Worm (Caenorhabditis elegans): ENCODE data around the gene nhr-107.
A peak's percentile ranks its signal among the peaks of the same experiment; 100 is the strongest.

nhr-107 gene

DNA sequence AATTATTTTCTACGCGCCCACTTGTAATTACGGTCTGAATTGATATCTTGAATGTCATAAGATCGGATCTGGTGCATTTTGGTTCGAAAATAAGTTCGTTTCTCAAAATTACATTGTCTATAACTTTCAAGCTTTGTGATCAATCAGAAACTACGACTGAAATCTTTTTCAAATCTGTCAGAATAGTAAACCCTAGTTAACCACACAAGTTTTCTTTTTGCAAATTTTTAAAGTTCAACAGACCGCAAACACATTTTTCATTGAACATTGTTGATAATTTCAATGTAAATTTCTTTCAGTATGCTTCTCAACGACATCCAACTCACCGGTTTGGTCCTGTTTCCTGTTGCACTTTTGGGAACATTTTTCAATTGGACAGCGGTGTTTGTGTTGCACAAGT, 25.3 kb downstream of the nhr-107 start, which contains the start of gene srx-59 (continued):
- TF ChIP-seq cebp-2 (GFP tag; IDR thresholded peaks at IDR 0.05) = no peak
- TF ChIP-seq akir-1 (GFP tag; optimal IDR thresholded peaks at IDR 0.05) = no peak

DNA sequence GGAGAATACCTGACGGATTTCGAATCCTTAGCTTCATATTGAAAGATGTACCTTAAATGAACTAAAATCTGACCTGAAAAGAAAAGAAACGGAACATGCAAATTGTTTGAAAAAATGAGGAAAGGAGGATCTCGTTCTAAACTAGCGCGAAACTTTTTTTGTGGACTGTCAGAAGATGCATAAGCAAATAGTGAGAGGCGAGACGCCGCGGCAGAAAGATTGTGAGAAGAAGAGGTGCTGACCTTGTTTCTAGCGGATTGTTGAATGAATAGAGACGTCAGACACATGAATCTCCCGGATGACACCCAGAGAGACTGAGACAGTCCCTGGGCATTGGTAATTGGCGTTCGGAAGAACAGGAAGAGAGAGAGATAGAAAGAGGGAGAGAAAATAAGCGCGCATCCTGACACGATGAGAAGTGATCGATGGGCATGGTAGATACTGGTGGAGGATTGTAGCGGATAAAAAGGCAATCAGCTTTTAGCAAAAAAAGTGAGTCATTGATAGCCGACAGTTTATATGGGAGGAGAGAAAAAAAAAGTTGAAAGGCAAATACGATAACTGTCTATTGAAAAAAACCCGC, 26.9 kb downstream of the nhr-107 start, which contains the start of gene ptr-15:
ptr-15 (minus strand) TSS at position 51 of the 583 bp plus-strand sequence.
- TF ChIP-seq F10E7.11 (tag; optimal IDR thresholded peaks at IDR 0.05) (no peak), ceh-58 (GFP tag; IDR thresholded peaks at IDR 0.05) (0 out of 2 replicates have a peak, but pooled peaks have one; percentile 12), snpc-1.1 (tag; optimal IDR thresholded peaks at IDR 0.05; ENCODE audit: insufficient read depth) (no peak), let-607 (tag; optimal IDR thresholded peaks at IDR 0.05) (no peak)

DNA sequence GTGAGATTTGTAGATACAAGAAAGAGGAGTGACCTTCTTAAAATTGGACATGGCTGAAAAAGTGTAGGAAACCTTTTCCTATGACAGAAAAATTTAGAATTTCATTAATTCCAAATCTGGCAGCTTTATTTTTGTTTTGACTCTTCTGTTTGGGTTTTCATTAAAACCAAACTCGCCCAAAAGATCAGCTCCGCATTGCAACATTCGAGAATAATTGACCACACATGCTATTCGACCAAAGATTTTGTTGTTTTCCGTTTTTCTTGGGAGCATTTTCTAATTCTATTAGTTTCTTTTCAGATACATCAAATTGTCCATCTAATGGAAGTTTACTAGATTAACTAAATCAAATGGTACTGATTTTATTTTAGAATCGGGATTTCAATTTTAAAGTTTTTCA, 40.7 kb downstream of the nhr-107 start, which contains the start of gene mec-1:
mec-1 (plus strand) TSS at position 301 of the 400 bp plus-strand sequence.
- TF ChIP-seq dpl-1 (GFP tag; optimal IDR thresholded peaks at IDR 0.05) (no peak), nhr-120 (GFP tag; IDR thresholded peaks at IDR 0.05) (no peak), F57A8.1 (GFP tag; optimal IDR thresholded peaks at IDR 0.05) (no peak), attf-3 (GFP tag; conservative IDR thresholded peaks at IDR 0.05) (no peak), ztf-25 (GFP tag; IDR thresholded peaks at IDR 0.05) (no peak), rpc-1 (optimal IDR thresholded peaks at IDR 0.05) (no peak), rpc-1 (tag; optimal IDR thresholded peaks at IDR 0.05) (no peak), zim-3 (tag; optimal IDR thresholded peaks at IDR 0.05) (no peak), ceh-79 (tag; optimal IDR thresholded peaks at IDR 0.05) (no peak)

DNA sequence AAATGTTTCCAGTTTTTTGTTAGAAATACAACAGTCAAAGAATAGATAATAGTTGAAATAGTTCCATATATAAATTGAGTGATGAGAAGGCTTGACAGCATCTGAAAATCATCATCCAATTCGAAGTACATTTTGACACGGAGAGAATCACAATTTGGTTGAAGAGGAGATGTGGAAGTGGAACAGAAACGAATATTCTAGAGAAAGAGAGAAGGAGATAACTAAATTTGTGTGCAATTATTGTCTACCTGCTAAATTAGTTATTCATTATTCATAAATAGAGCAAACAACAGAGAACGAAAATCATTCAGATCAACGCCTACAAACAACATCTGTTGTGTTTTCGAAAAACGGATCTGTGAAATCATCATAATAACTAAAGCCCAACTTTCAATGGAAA, 43.1 kb downstream of the nhr-107 start, which contains the start of gene srg-31:
srg-31 (minus strand) TSS at position 101 of the 400 bp plus-strand sequence.
- TF ChIP-seq rcor-1 (GFP tag; IDR thresholded peaks at IDR 0.05) (no peak), bed-1 (GFP tag; IDR thresholded peaks at IDR 0.05) (no peak), unc-62 (GFP tag; optimal IDR thresholded peaks at IDR 0.05) (no peak), egl-18 (GFP tag; IDR thresholded peaks at IDR 0.05) (no peak), B0035.1 (tag; optimal IDR thresholded peaks at IDR 0.05) (no peak), let-607 (tag; optimal IDR thresholded peaks at IDR 0.05) (no peak), F52B5.7 (tag; optimal IDR thresholded peaks at IDR 0.05) (no peak), snpc-4 (GFP tag; optimal IDR thresholded peaks at IDR 0.05) (no peak), snpc-4 (tag; optimal IDR thresholded peaks at IDR 0.05) (no peak), pha-4 (tag; optimal IDR thresholded peaks at IDR 0.05) (no peak), Y67H2A.10 (GFP tag; conservative IDR thresholded peaks at IDR 0.05) (no peak), madf-6 (GFP tag; IDR thresholded peaks at IDR 0.05) (no peak), tbx-9 (tag; optimal IDR thresholded peaks at IDR 0.05; ENCODE audit: borderline replicate concordance) (no peak), akir-1 (GFP tag; optimal IDR thresholded peaks at IDR 0.05) (no peak), rpc-1 (optimal IDR thresholded peaks at IDR 0.05) (no peak), rpc-1 (tag; optimal IDR thresholded peaks at IDR 0.05) (no peak), lin-35 (GFP tag; optimal IDR thresholded peaks at IDR 0.05) (no peak)

DNA sequence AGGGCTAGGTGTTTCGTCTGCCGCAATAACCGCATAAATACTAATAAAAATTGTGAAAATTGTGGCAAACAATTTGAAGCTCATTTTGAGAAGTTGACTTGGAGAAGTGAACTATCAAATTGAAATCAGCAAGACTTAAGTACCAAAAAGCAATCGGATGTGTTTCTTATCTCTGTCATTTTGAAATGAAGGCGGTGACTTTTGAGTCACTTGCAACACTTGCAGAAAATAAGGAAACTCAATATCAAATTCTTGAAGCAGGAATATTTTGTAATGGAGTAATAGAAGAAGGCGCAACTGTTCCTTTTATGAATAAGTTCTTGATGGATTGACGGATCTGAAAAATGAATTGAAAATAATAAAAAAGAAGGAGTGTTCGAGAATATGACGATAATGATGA, 45.6 kb downstream of the nhr-107 start, which contains the start of gene T07H8.11:
T07H8.11 (minus strand) TSS at position 101 of the 400 bp plus-strand sequence.
- TF ChIP-seq F33H1.4 (GFP tag; IDR thresholded peaks at IDR 0.05) (no peak), akir-1 (GFP tag; optimal IDR thresholded peaks at IDR 0.05) (no peak), ztf-28 (GFP tag; IDR thresholded peaks at IDR 0.05) (no peak), ceh-58 (GFP tag; IDR thresholded peaks at IDR 0.05) (no peak), bed-2 (GFP tag; IDR thresholded peaks at IDR 0.05) (no peak), rcor-1 (GFP tag; IDR thresholded peaks at IDR 0.05) (no peak), lin-40 (tag; optimal IDR thresholded peaks at IDR 0.05) (no peak), lsy-27 (tag; optimal IDR thresholded peaks at IDR 0.05; ENCODE audit: borderline replicate concordance, insufficient read depth) (no peak), F23B12.7 (tag; optimal IDR thresholded peaks at IDR 0.05; ENCODE audit: insufficient read depth) (no peak), pha-4 (tag; optimal IDR thresholded peaks at IDR 0.05) (no peak), tlf-1 (GFP tag; optimal IDR thresholded peaks at IDR 0.05) (no peak), lsl-1 (GFP tag; optimal IDR thresholded peaks at IDR 0.05) (no peak), die-1 (tag; optimal IDR thresholded peaks at IDR 0.05) (no peak), unc-130 (GFP tag; optimal IDR thresholded peaks at IDR 0.05) (no peak), athp-1 (tag; optimal IDR thresholded peaks at IDR 0.05) (no peak), repo-1 (tag; optimal IDR thresholded peaks at IDR 0.05) (no peak), aptf-3 (GFP tag; IDR thresholded peaks at IDR 0.05) (no peak), ceh-91 (GFP tag; IDR thresholded peaks at IDR 0.05) (no peak)
